Fruit fly (Drosophila melanogaster) whole organism, prepupa: ENCODE results near the gene eIF3d1.

Source experiments
- CG10631 ChIP-seq: fragments of 200-800 bp; sonication (Bioruptor generic); optimal IDR thresholded peaks from 2 replicates; lab custom pipeline; 2016; ENCODE audit warnings: missing biosample characterization, missing genetic modification characterization
- CG34406 ChIP-seq: fragments of 200-800 bp; sonication (Bioruptor generic); optimal IDR thresholded peaks from 3 replicates; lab custom pipeline; 2016; ENCODE audit warnings: missing biosample characterization, missing genetic modification characterization
- CG3919 ChIP-seq: fragments of 200-800 bp; sonication (Bioruptor generic); optimal IDR thresholded peaks from 3 replicates; lab custom pipeline; 2016; ENCODE audit warnings: missing biosample characterization, missing genetic modification characterization
- CG6276 ChIP-seq: fragments of 200-800 bp; sonication (Bioruptor generic); optimal IDR thresholded peaks from 2 replicates; lab custom pipeline; 2017; ENCODE audit warnings: missing biosample characterization, mild to moderate bottlenecking, missing genetic modification characterization
- CG6808 ChIP-seq: fragments of 200-800 bp; sonication (Bioruptor generic); optimal IDR thresholded peaks from 3 replicates; lab custom pipeline; 2017; ENCODE audit warnings: missing biosample characterization, missing genetic modification characterization, mild to moderate bottlenecking, moderate library complexity, missing genetic modification reagents
- CG8119 ChIP-seq: fragments of 200-800 bp; sonication (Bioruptor generic); IDR thresholded peaks from 3 replicates; pipeline ENCODE4 v1.3.6; 2022; ENCODE audit warnings: missing biosample characterization, missing genetic modification characterization
- Gug ChIP-seq: fragments of 200-800 bp; sonication (Bioruptor generic); IDR thresholded peaks from 2 replicates; pipeline ENCODE4 v1.3.6; 2022; ENCODE audit warnings: missing biosample characterization, missing genetic modification characterization
- Hr39 ChIP-seq: fragments of 200-800 bp; sonication (Bioruptor generic); optimal IDR thresholded peaks from 2 replicates; lab custom pipeline; 2016; ENCODE audit warnings: missing biosample characterization, missing genetic modification characterization
- Met ChIP-seq: fragments of 200-800 bp; sonication (Bioruptor generic); optimal IDR thresholded peaks from 3 replicates; lab custom pipeline; 2016; ENCODE audit warnings: missing biosample characterization, missing genetic modification characterization
- dsx ChIP-seq: fragments of 200-800 bp; optimal IDR thresholded peaks from 3 replicates; lab custom pipeline; 2019; ENCODE audit warnings: missing biosample characterization, mild to moderate bottlenecking, missing genetic modification characterization, moderate library complexity; ENCODE audit not compliant: poor library complexity, severe bottlenecking
- fd59A ChIP-seq: fragments of 200-800 bp; sonication (Bioruptor generic); optimal IDR thresholded peaks from 2 replicates; lab custom pipeline; 2017; ENCODE audit warnings: missing biosample characterization, mild to moderate bottlenecking, missing genetic modification characterization, missing genetic modification reagents
- salr ChIP-seq, 2 experiments: fragments of 200-800 bp; sonication (Bioruptor generic); optimal IDR thresholded peaks; 3 replicates each; lab custom pipeline; 2016 to 2018; ENCODE audit warnings: missing biosample characterization in 2 of 2, missing genetic modification characterization in 2 of 2, mild to moderate bottlenecking in 1 of 2

DNA sequence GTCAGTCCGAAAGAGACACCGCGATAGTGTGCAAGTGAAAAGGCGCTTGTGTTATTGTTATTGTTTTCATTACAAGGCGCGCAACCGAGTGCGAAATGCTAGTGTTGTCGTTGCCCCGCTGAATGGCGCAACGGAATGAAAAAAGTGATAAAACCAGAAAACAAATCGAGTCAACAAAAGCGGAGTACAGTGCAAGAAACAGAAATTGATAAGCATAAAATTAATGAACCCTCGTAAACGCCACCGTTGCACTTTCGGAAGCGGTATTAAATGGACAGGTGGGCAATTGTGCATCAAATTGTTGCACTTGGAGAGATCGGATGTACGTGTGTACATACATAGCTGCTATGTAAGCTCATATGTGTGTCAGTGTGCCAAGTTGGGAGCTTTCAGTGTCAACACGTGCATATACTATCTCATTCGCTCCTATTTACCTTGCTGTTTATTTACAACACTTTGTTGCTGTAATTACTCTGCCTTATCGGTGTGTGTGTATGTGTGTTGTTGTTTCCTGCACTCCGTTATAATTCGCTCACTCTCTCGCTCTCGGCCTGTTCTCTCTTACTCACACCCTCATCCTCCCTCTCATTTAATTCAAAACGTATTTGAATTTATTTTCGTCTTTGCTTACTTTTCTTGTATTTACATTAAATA, 43.7 kb downstream of the eIF3d1 start:
- TF ChIP-seq Met = no peak
- TF ChIP-seq fd59A (GFP tag; lab: Kevin White, UChicago) = no peak
- peak; percentile 33 for TF ChIP-seq CG6276 (GFP tag; lab: Kevin White, UChicago)
- peak; percentile 15 for TF ChIP-seq Hr39 (GFP tag; lab: Kevin White, UChicago)
- peak; percentile 59 for TF ChIP-seq CG6808 (GFP tag; lab: Kevin White, UChicago)
- TF ChIP-seq CG10631 = peak; percentile 47
- TF ChIP-seq Gug = peak; percentile 52; the same call in 1 of the 2 replicates
- TF ChIP-seq CG3919 (GFP tag; lab: Kevin White, UChicago) = peak; percentile 61
- TF ChIP-seq dsx (GFP tag; lab: Kevin White, UChicago) = peak; percentile 80
- TF ChIP-seq CG34406 (GFP tag; lab: Kevin White, UChicago) = no peak
- peak; percentile 74 for TF ChIP-seq CG8119 (GFP tag; lab: Robert Waterston, UW)
- TF ChIP-seq salr (GFP tag; optimal IDR thresholded peaks at IDR 0.05; lab: Kevin White, UChicago) = peak in 1 of 2 experiments; percentile 39
